Worm (Caenorhabditis elegans) whole organism, late embryonic: ENCODE results near the gene acr-8.

ENCODE experiments used
- C08G9.2 ChIP-seq: sonication (generic microtip); optimal IDR thresholded peaks from 2 replicates; lab custom pipeline; 2016; ENCODE audit warnings: mild to moderate bottlenecking, missing genetic modification characterization, moderate library complexity, missing compliant biosample characterization
- C38D4.7 ChIP-seq: fragments of 200-800 bp; sonication (Bioruptor generic); optimal IDR thresholded peaks from 2 replicates; lab custom pipeline; 2018; ENCODE audit warnings: mild to moderate bottlenecking, missing genetic modification characterization, moderate library complexity, missing compliant biosample characterization
- F13H6.1 ChIP-seq: sonication (generic microtip); optimal IDR thresholded peaks from 2 replicates; lab custom pipeline; 2016; ENCODE audit warnings: missing genetic modification characterization, missing compliant biosample characterization
- K02D7.2 ChIP-seq: sonication (generic microtip); optimal IDR thresholded peaks from 2 replicates; lab custom pipeline; 2017; ENCODE audit warnings: mild to moderate bottlenecking, missing genetic modification characterization, missing compliant biosample characterization
- T23F11.4 ChIP-seq: fragments of 200-800 bp; sonication (Bioruptor generic); optimal IDR thresholded peaks from 2 replicates; lab custom pipeline; 2018; ENCODE audit warnings: mild to moderate bottlenecking, missing genetic modification characterization, missing compliant biosample characterization
- Y22D7AL.16 ChIP-seq: sonication (generic microtip); optimal IDR thresholded peaks from 2 replicates; lab custom pipeline; 2016; ENCODE audit warnings: missing genetic modification characterization, missing compliant biosample characterization
- ceh-2 ChIP-seq: sonication (generic microtip); optimal IDR thresholded peaks from 2 replicates; lab custom pipeline; 2016; ENCODE audit warnings: missing genotype, missing genetic modification characterization, missing compliant biosample characterization
- ceh-22 ChIP-seq: sonication (generic microtip); optimal IDR thresholded peaks from 2 replicates; lab custom pipeline; 2017; ENCODE audit warnings: missing biosample characterization, missing genetic modification characterization
- ceh-45 ChIP-seq: fragments of 200-800 bp; sonication (Bioruptor generic); IDR thresholded peaks from 2 replicates; pipeline ENCODE4 v1.3.6; 2022; ENCODE audit warnings: missing genetic modification reagents, missing genetic modification characterization, missing compliant biosample characterization
- ceh-48 ChIP-seq: sonication (generic microtip); optimal IDR thresholded peaks from 2 replicates; lab custom pipeline; 2016; ENCODE audit warnings: missing genetic modification characterization, inconsistent platforms, missing compliant biosample characterization
- ceh-6 ChIP-seq: fragments of 200-800 bp; sonication (Bioruptor generic); optimal IDR thresholded peaks from 2 replicates; lab custom pipeline; 2018; ENCODE audit warnings: mild to moderate bottlenecking, missing genetic modification characterization, missing compliant biosample characterization
- ceh-9 ChIP-seq: sonication (generic microtip); optimal IDR thresholded peaks from 2 replicates; lab custom pipeline; 2016; ENCODE audit warnings: mild to moderate bottlenecking, missing genetic modification characterization, inconsistent platforms, missing compliant biosample characterization
- dmd-4 ChIP-seq: sonication (generic microtip); optimal IDR thresholded peaks from 2 replicates; lab custom pipeline; 2016; ENCODE audit warnings: borderline replicate concordance, missing genetic modification characterization, missing compliant biosample characterization
- elt-4 ChIP-seq: sonication (generic microtip); optimal IDR thresholded peaks from 2 replicates; lab custom pipeline; 2016; ENCODE audit warnings: missing genetic modification characterization, missing compliant biosample characterization
- ets-4 ChIP-seq: sonication (generic microtip); optimal IDR thresholded peaks from 2 replicates; lab custom pipeline; 2016; ENCODE audit warnings: missing genetic modification characterization, missing compliant biosample characterization
- eyg-1 ChIP-seq: sonication (generic microtip); optimal IDR thresholded peaks from 2 replicates; lab custom pipeline; 2016; ENCODE audit warnings: missing genotype, missing genetic modification characterization, missing compliant biosample characterization
- fax-1 ChIP-seq: sonication (generic microtip); optimal IDR thresholded peaks from 2 replicates; lab custom pipeline; 2016; ENCODE audit warnings: missing genotype, missing genetic modification characterization, missing compliant biosample characterization
- fkh-10 ChIP-seq: fragments of 150-350 bp; optimal IDR thresholded peaks from 2 replicates; lab custom pipeline; 2014; ENCODE audit warnings: missing biosample characterization, missing genetic modification reagents, missing genetic modification characterization
- fkh-6 ChIP-seq: sonication (generic microtip); optimal IDR thresholded peaks from 2 replicates; lab custom pipeline; 2016; ENCODE audit warnings: missing genetic modification characterization, missing compliant biosample characterization
- gmeb-2 ChIP-seq: sonication (generic microtip); optimal IDR thresholded peaks from 2 replicates; lab custom pipeline; 2016; ENCODE audit warnings: missing genetic modification characterization, inconsistent platforms, missing compliant biosample characterization
- hlh-13 ChIP-seq: fragments of 200-800 bp; sonication (Bioruptor generic); optimal IDR thresholded peaks from 2 replicates; lab custom pipeline; 2018; ENCODE audit warnings: mild to moderate bottlenecking, missing genetic modification characterization, missing compliant biosample characterization
- hlh-30 ChIP-seq: sonication (generic microtip); optimal IDR thresholded peaks from 2 replicates; lab custom pipeline; 2017; ENCODE audit warnings: antibody characterized with exemption, missing genetic modification characterization, missing compliant biosample characterization; ENCODE audit not compliant: insufficient read depth
- hlh-8 ChIP-seq: sonication (generic microtip); optimal IDR thresholded peaks from 2 replicates; lab custom pipeline; 2016; ENCODE audit warnings: missing genotype, missing genetic modification characterization, missing compliant biosample characterization
- lim-6 ChIP-seq: sonication (generic microtip); optimal IDR thresholded peaks from 2 replicates; lab custom pipeline; 2016; ENCODE audit warnings: missing genetic modification characterization, missing compliant biosample characterization
- lin-11 ChIP-seq: fragments of 200-800 bp; sonication (Bioruptor generic); optimal IDR thresholded peaks from 2 replicates; lab custom pipeline; 2018; ENCODE audit warnings: mild to moderate bottlenecking, missing genetic modification characterization, missing compliant biosample characterization
- madf-2 ChIP-seq: sonication (generic microtip); optimal IDR thresholded peaks from 2 replicates; lab custom pipeline; 2017; ENCODE audit warnings: missing genetic modification characterization, missing compliant biosample characterization
- mec-3 ChIP-seq: sonication (generic microtip); optimal IDR thresholded peaks from 2 replicates; lab custom pipeline; 2016; ENCODE audit warnings: borderline replicate concordance, missing genetic modification characterization, missing compliant biosample characterization
- nfya-1 ChIP-seq: sonication (generic microtip); optimal IDR thresholded peaks from 2 replicates; lab custom pipeline; 2017; ENCODE audit warnings: missing genetic modification characterization, mild to moderate bottlenecking, missing compliant biosample characterization, antibody characterized with exemption, moderate library complexity
- nhr-232 ChIP-seq: sonication (generic microtip); optimal IDR thresholded peaks from 2 replicates; lab custom pipeline; 2016; ENCODE audit warnings: missing genetic modification characterization, missing compliant biosample characterization
- npax-4 ChIP-seq: sonication (generic microtip); optimal IDR thresholded peaks from 2 replicates; lab custom pipeline; 2016; ENCODE audit warnings: missing genetic modification characterization, missing compliant biosample characterization
- odd-2 ChIP-seq: sonication (generic microtip); optimal IDR thresholded peaks from 2 replicates; lab custom pipeline; 2017; ENCODE audit warnings: antibody characterized with exemption, mild to moderate bottlenecking, missing genetic modification characterization, missing compliant biosample characterization
- pag-3 ChIP-seq: sonication (generic microtip); optimal IDR thresholded peaks from 2 replicates; lab custom pipeline; 2016; ENCODE audit warnings: missing compliant biosample characterization, missing genetic modification characterization, borderline replicate concordance
- pat-9 ChIP-seq: fragments of 200-800 bp; sonication (Bioruptor generic); optimal IDR thresholded peaks from 2 replicates; lab custom pipeline; 2018; ENCODE audit warnings: mild to moderate bottlenecking, missing genetic modification characterization, moderate library complexity, missing compliant biosample characterization
- pha-2 ChIP-seq: sonication (generic microtip); optimal IDR thresholded peaks from 2 replicates; lab custom pipeline; 2017; ENCODE audit warnings: mild to moderate bottlenecking, missing genetic modification characterization, missing compliant biosample characterization
- pqm-1 ChIP-seq: sonication (generic microtip); optimal IDR thresholded peaks from 2 replicates; lab custom pipeline; 2016; ENCODE audit warnings: missing genetic modification characterization, missing compliant biosample characterization
- ref-2 ChIP-seq: sonication (generic microtip); optimal IDR thresholded peaks from 2 replicates; lab custom pipeline; 2016; ENCODE audit warnings: missing genetic modification characterization, missing compliant biosample characterization
- rnt-1 ChIP-seq: sonication (generic microtip); optimal IDR thresholded peaks from 2 replicates; lab custom pipeline; 2016; ENCODE audit warnings: missing genetic modification characterization, missing compliant biosample characterization
- sdc-2 ChIP-seq: sonication (generic microtip); optimal IDR thresholded peaks from 2 replicates; lab custom pipeline; 2016; ENCODE audit warnings: missing genotype, missing genetic modification characterization, missing compliant biosample characterization
- sox-2 ChIP-seq: fragments of 200-800 bp; sonication (Bioruptor generic); IDR thresholded peaks from 2 replicates; pipeline ENCODE4 v1.3.6; 2022; ENCODE audit warnings: missing genetic modification reagents, missing genetic modification characterization, missing compliant biosample characterization
- syd-9 ChIP-seq: sonication (generic microtip); optimal IDR thresholded peaks from 2 replicates; lab custom pipeline; 2016; ENCODE audit warnings: mild to moderate bottlenecking, missing genetic modification characterization, moderate library complexity, missing compliant biosample characterization
- tbx-2 ChIP-seq: sonication (generic microtip); optimal IDR thresholded peaks from 2 replicates; lab custom pipeline; 2016; ENCODE audit warnings: missing genetic modification characterization, missing compliant biosample characterization
- tbx-7 ChIP-seq: sonication (generic microtip); optimal IDR thresholded peaks from 2 replicates; lab custom pipeline; 2016; ENCODE audit warnings: missing genotype, missing genetic modification characterization, missing compliant biosample characterization
- ttx-3 ChIP-seq: sonication (generic microtip); optimal IDR thresholded peaks from 2 replicates; lab custom pipeline; 2016; ENCODE audit warnings: missing genetic modification reagents, missing genetic modification characterization, missing compliant biosample characterization
- unc-42 ChIP-seq: sonication (generic microtip); optimal IDR thresholded peaks from 2 replicates; lab custom pipeline; 2016; ENCODE audit warnings: missing genotype, missing genetic modification characterization, missing compliant biosample characterization
- unc-55 ChIP-seq: sonication (generic microtip); optimal IDR thresholded peaks from 2 replicates; lab custom pipeline; 2017; ENCODE audit warnings: missing biosample characterization, missing genetic modification reagents, missing genetic modification characterization
- unc-86 ChIP-seq: sonication (generic microtip); optimal IDR thresholded peaks from 2 replicates; lab custom pipeline; 2016; ENCODE audit warnings: missing genetic modification characterization, missing compliant biosample characterization
- zip-5 ChIP-seq: sonication (generic microtip); optimal IDR thresholded peaks from 2 replicates; lab custom pipeline; 2016; ENCODE audit warnings: missing genetic modification characterization, missing compliant biosample characterization

acr-8 gene

DNA sequence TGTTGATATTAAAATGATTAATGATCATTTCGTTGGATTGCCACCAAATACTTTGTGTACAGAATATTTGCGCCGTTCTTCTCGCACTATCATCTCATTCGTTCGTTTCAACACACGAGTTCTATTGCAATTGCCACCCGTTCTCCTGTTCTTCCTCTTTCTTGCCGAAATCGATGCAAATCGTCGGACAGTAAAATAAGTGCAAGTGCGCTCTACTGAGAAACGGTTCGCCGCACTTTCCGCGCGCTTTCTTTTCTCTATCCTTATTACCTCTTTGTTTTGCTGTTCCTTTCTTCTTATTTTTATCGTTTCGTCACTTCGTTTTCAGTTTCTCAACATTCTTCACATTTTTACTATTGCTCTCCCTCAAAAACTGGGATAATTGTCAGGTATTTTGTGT lies 21.4 kb upstream of the acr-8 start:
- TF ChIP-seq pqm-1 (tag; lab: Kevin White, UChicago) (no peak), nfya-1 (peak; percentile 34), tbx-7 (tag; lab: Kevin White, UChicago) (no peak), sdc-2 (tag; lab: Kevin White, UChicago) (peak; percentile 14), ref-2 (tag; lab: Kevin White, UChicago) (no peak), tbx-2 (tag; lab: Kevin White, UChicago) (peak; percentile 31), unc-55 (GFP tag; lab: Kevin White, UChicago) (peak; percentile 10), ceh-2 (tag; lab: Kevin White, UChicago) (no peak)
- TF ChIP-seq, all 69 proteins: peak for 4

DNA sequence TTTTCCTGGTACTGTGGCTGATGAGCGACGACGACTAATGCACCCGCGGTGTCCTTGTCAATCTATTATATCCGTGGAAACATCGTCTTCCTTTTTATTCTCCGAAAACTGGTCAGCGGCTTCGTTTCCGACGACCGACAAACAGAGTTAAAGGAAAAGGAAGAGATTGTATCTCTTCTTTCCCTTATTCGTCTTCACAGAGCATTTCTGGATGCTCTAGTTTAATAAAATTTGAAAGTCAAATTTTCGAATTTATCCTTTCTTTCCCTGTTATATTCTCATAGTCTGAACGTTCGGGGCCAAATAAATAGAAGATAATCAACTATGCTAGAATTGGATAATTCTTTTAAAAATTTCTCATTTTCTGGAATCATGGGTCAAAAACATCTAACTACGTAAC lies 19.7 kb upstream of the acr-8 start:
- peak; percentile 52 for TF ChIP-seq unc-42 (tag; lab: Kevin White, UChicago)
- no peak for TF ChIP-seq npax-4
- TF ChIP-seq sox-2 (GFP tag; lab: Robert Waterston, UW) = no peak

- TF ChIP-seq Y22D7AL.16 (no peak), hlh-8 (no peak), madf-2 (tag; lab: Kevin White, UChicago) (no peak), lim-6 (tag; lab: Kevin White, UChicago) (no peak), T23F11.4 (GFP tag; lab: Kevin White, UChicago) (no peak), sdc-2 (tag; lab: Kevin White, UChicago) (no peak), nhr-232 (no peak), sox-2 (GFP tag; lab: Robert Waterston, UW) (no peak)
Observed at ce11 chrX:10393362-10393761, 19.2 kb upstream of the acr-8 start.

- TF ChIP-seq unc-86 (tag; lab: Kevin White, UChicago) (no peak), zip-5 (tag; lab: Kevin White, UChicago) (no peak), fkh-6 (tag; lab: Kevin White, UChicago) (peak; percentile 51), elt-4 (tag; lab: Kevin White, UChicago) (no peak), ttx-3 (tag; lab: Kevin White, UChicago) (no peak), rnt-1 (tag; lab: Kevin White, UChicago) (peak; percentile 33), odd-2 (no peak), hlh-30 (tag; lab: Kevin White, UChicago) (no peak), fax-1 (tag; lab: Kevin White, UChicago) (no peak), sox-2 (GFP tag; lab: Robert Waterston, UW) (no peak), ceh-45 (GFP tag; lab: Robert Waterston, UW) (no peak), pag-3 (tag; lab: Kevin White, UChicago) (no peak), unc-55 (GFP tag; lab: Kevin White, UChicago) (peak; percentile 60), pqm-1 (tag; lab: Kevin White, UChicago) (no peak), ceh-48 (tag; lab: Kevin White, UChicago) (no peak), ceh-6 (GFP tag; lab: Kevin White, UChicago) (no peak), K02D7.2 (tag; lab: Kevin White, UChicago) (no peak), hlh-13 (GFP tag; lab: Kevin White, UChicago) (no peak), fkh-10 (no peak), syd-9 (tag; lab: Kevin White, UChicago) (no peak), pha-2 (tag; lab: Kevin White, UChicago) (no peak), nhr-232 (no peak), ets-4 (no peak), ceh-2 (tag; lab: Kevin White, UChicago) (no peak), gmeb-2 (tag; lab: Kevin White, UChicago) (no peak), tbx-2 (tag; lab: Kevin White, UChicago) (peak; percentile 6), sdc-2 (tag; lab: Kevin White, UChicago) (no peak), C08G9.2 (tag; lab: Kevin White, UChicago) (no peak), C38D4.7 (GFP tag; lab: Kevin White, UChicago) (peak; percentile 30), dmd-4 (tag; lab: Kevin White, UChicago) (no peak), ceh-22 (tag; lab: Kevin White, UChicago) (no peak), ceh-9 (no peak), F13H6.1 (tag; lab: Kevin White, UChicago) (no peak), pat-9 (tag; lab: Kevin White, UChicago) (peak; percentile 47), lin-11 (tag; lab: Kevin White, UChicago) (no peak), Y22D7AL.16 (no peak), mec-3 (no peak), eyg-1 (tag; lab: Kevin White, UChicago) (no peak)
Observed at ce11 chrX:10394238-10394637, 18.3 kb upstream of the acr-8 start.
